Worm (Caenorhabditis elegans) whole organism, L3 larva: ENCODE results near the gene Y47D7A.6.
A peak's percentile ranks its signal among the peaks of the same experiment; 100 is the strongest.

Source experiments
- R02D3.7 ChIP-seq: fragments of 150-350 bp; optimal IDR thresholded peaks from 2 replicates; lab custom pipeline; 2014; ENCODE audit warnings: missing biosample characterization, missing genetic modification characterization
- ZK546.5 ChIP-seq: sonication (generic microtip); optimal IDR thresholded peaks from 2 replicates; lab custom pipeline; 2017; ENCODE audit warnings: missing biosample characterization, missing genetic modification characterization
- aly-2 ChIP-seq: fragments of 150-350 bp; optimal IDR thresholded peaks from 2 replicates; lab custom pipeline; 2014; ENCODE audit warnings: missing biosample characterization, missing genetic modification characterization
- ama-1 ChIP-seq: fragments of 150-350 bp; optimal IDR thresholded peaks from 2 replicates; lab custom pipeline; 2018
- ceh-16 ChIP-seq: sonication (generic microtip); optimal IDR thresholded peaks from 2 replicates; lab custom pipeline; 2017; ENCODE audit warnings: missing biosample characterization, missing genetic modification characterization
- ceh-28 ChIP-seq: fragments of 150-350 bp; optimal IDR thresholded peaks from 2 replicates; lab custom pipeline; 2014; ENCODE audit warnings: missing biosample characterization, missing genetic modification reagents, missing genetic modification characterization
- ceh-82 ChIP-seq: fragments of 150-350 bp; optimal IDR thresholded peaks from 2 replicates; lab custom pipeline; 2014; ENCODE audit warnings: missing biosample characterization, missing genetic modification characterization
- ceh-9 ChIP-seq: sonication (generic microtip); optimal IDR thresholded peaks from 2 replicates; lab custom pipeline; 2018; ENCODE audit warnings: missing biosample characterization, missing genetic modification characterization
- egl-27 ChIP-seq: sonication (generic microtip); optimal IDR thresholded peaks from 4 replicates; lab custom pipeline; 2017; ENCODE audit warnings: missing biosample characterization, missing genetic modification reagents, missing genetic modification characterization
- egl-5 ChIP-seq: fragments of 150-350 bp; optimal IDR thresholded peaks from 2 replicates; lab custom pipeline; 2017; ENCODE audit warnings: missing biosample characterization, missing genetic modification reagents, missing genetic modification characterization, inconsistent platforms
- elt-1 ChIP-seq: fragments of 150-350 bp; optimal IDR thresholded peaks from 2 replicates; lab custom pipeline; 2014; ENCODE audit warnings: missing biosample characterization, missing genetic modification characterization
- elt-2 ChIP-seq: sonication (generic microtip); optimal IDR thresholded peaks from 2 replicates; lab custom pipeline; 2016; ENCODE audit warnings: missing genetic modification reagents, mild to moderate bottlenecking, missing genetic modification characterization, missing compliant biosample characterization
- elt-3 ChIP-seq, 3 experiments: fragments of 150-350 bp in 1 of 3; sonication (generic microtip) in 2 of 3; optimal IDR thresholded peaks; 2 replicates in 2 of 3; 4 replicates in 1 of 3; lab custom pipeline; 2014 to 2017; ENCODE audit warnings: missing biosample characterization in 3 of 3, missing genetic modification characterization in 3 of 3
- eor-1 ChIP-seq, 2 experiments: fragments of 150-350 bp; optimal IDR thresholded peaks; 2 replicates each; lab custom pipeline; 2014 to 2018; ENCODE audit warnings: missing biosample characterization in 2 of 2, missing genetic modification characterization in 2 of 2
- fkh-10 ChIP-seq: sonication (generic microtip); optimal IDR thresholded peaks from 2 replicates; lab custom pipeline; 2017; ENCODE audit warnings: missing biosample characterization, missing genetic modification reagents, missing genetic modification characterization
- fkh-2 ChIP-seq: fragments of 150-350 bp; optimal IDR thresholded peaks from 2 replicates; lab custom pipeline; 2014; ENCODE audit warnings: missing biosample characterization, missing genetic modification reagents, missing genetic modification characterization
- fos-1 ChIP-seq: fragments of 150-350 bp; optimal IDR thresholded peaks from 2 replicates; lab custom pipeline; 2014; ENCODE audit warnings: missing biosample characterization, missing genetic modification characterization
- hmg-11 ChIP-seq: sonication (generic microtip); optimal IDR thresholded peaks from 2 replicates; lab custom pipeline; 2016; ENCODE audit warnings: missing genetic modification characterization, missing compliant biosample characterization
- jun-1 ChIP-seq: fragments of 150-350 bp; optimal IDR thresholded peaks from 2 replicates; lab custom pipeline; 2014; ENCODE audit warnings: missing biosample characterization, missing genetic modification reagents, missing genetic modification characterization
- lin-15B ChIP-seq: fragments of 150-350 bp; optimal IDR thresholded peaks from 2 replicates; lab custom pipeline; 2014; ENCODE audit warnings: missing biosample characterization, missing genetic modification characterization
- lin-39 ChIP-seq: fragments of 150-350 bp; optimal IDR thresholded peaks from 2 replicates; lab custom pipeline; 2018; ENCODE audit warnings: missing biosample characterization, missing genetic modification reagents, missing genetic modification characterization
- mml-1 ChIP-seq: fragments of 150-350 bp; sonication (generic microtip); optimal IDR thresholded peaks from 3 replicates; lab custom pipeline; 2014; ENCODE audit warnings: missing biosample characterization, missing genetic modification characterization
- nfya-1 ChIP-seq: sonication (generic microtip); optimal IDR thresholded peaks from 2 replicates; lab custom pipeline; 2017; ENCODE audit warnings: missing genetic modification characterization, mild to moderate bottlenecking, missing compliant biosample characterization, antibody characterized with exemption, moderate library complexity; ENCODE audit not compliant: insufficient read depth
- nhr-11 ChIP-seq: fragments of 150-350 bp; optimal IDR thresholded peaks from 2 replicates; lab custom pipeline; 2014; ENCODE audit warnings: missing biosample characterization, missing genetic modification characterization
- nhr-12 ChIP-seq: fragments of 150-350 bp; optimal IDR thresholded peaks from 2 replicates; lab custom pipeline; 2014; ENCODE audit warnings: missing biosample characterization, missing genetic modification characterization
- nhr-23 ChIP-seq: fragments of 150-350 bp; optimal IDR thresholded peaks from 2 replicates; lab custom pipeline; 2014; ENCODE audit warnings: missing biosample characterization, missing genetic modification reagents, missing genetic modification characterization
- nhr-237 ChIP-seq: fragments of 150-350 bp; optimal IDR thresholded peaks from 2 replicates; lab custom pipeline; 2014; ENCODE audit warnings: missing biosample characterization, missing genetic modification characterization
- nhr-25 ChIP-seq: sonication (generic microtip); optimal IDR thresholded peaks from 2 replicates; lab custom pipeline; 2017; ENCODE audit warnings: missing biosample characterization, missing genetic modification characterization
- nhr-28 ChIP-seq: fragments of 150-350 bp; optimal IDR thresholded peaks from 2 replicates; lab custom pipeline; 2014; ENCODE audit warnings: missing biosample characterization, missing genetic modification characterization
- nhr-43 ChIP-seq: sonication (generic microtip); optimal IDR thresholded peaks from 2 replicates; lab custom pipeline; 2016; ENCODE audit warnings: mild to moderate bottlenecking, missing genetic modification characterization, missing compliant biosample characterization; ENCODE audit not compliant: poor library complexity, severe bottlenecking
- nhr-67 ChIP-seq: fragments of 150-350 bp; optimal IDR thresholded peaks from 2 replicates; lab custom pipeline; 2014; ENCODE audit warnings: missing biosample characterization, missing genetic modification characterization
- nhr-76 ChIP-seq: fragments of 150-350 bp; sonication (generic microtip); optimal IDR thresholded peaks from 5 replicates; lab custom pipeline; 2014; ENCODE audit warnings: missing biosample characterization, missing genetic modification characterization
- nhr-77 ChIP-seq: fragments of 150-350 bp; optimal IDR thresholded peaks from 2 replicates; lab custom pipeline; 2014; ENCODE audit warnings: missing biosample characterization, missing genetic modification characterization
- pha-4 ChIP-seq: fragments of 150-350 bp; optimal IDR thresholded peaks from 2 replicates; lab custom pipeline; 2014; ENCODE audit warnings: missing biosample characterization, missing genetic modification reagents, missing genetic modification characterization
- pqm-1 ChIP-seq: fragments of 150-350 bp; optimal IDR thresholded peaks from 2 replicates; lab custom pipeline; 2017; ENCODE audit warnings: missing biosample characterization, missing genetic modification characterization, inconsistent platforms
- sea-2 ChIP-seq: fragments of 150-350 bp; sonication (generic microtip); optimal IDR thresholded peaks from 4 replicates; lab custom pipeline; 2014; ENCODE audit warnings: missing biosample characterization, missing genetic modification reagents, missing genetic modification characterization
- skn-1 ChIP-seq: fragments of 150-350 bp; optimal IDR thresholded peaks from 2 replicates; lab custom pipeline; 2014; ENCODE audit warnings: missing biosample characterization, missing genetic modification characterization
- snpc-4 ChIP-seq: fragments of 150-350 bp; optimal IDR thresholded peaks from 2 replicates; lab custom pipeline; 2014; ENCODE audit warnings: missing biosample characterization, missing genetic modification characterization
- tbx-2 ChIP-seq: sonication (generic microtip); optimal IDR thresholded peaks from 2 replicates; lab custom pipeline; 2016; ENCODE audit warnings: mild to moderate bottlenecking, missing genetic modification characterization, missing compliant biosample characterization
- unc-39 ChIP-seq: sonication (generic microtip); optimal IDR thresholded peaks from 4 replicates; lab custom pipeline; 2017; ENCODE audit warnings: missing biosample characterization, missing genetic modification characterization
- unc-62 ChIP-seq: fragments of 150-350 bp; sonication (generic microtip); optimal IDR thresholded peaks from 4 replicates; lab custom pipeline; 2014; ENCODE audit warnings: missing biosample characterization, missing genetic modification reagents, missing genetic modification characterization
- zag-1 ChIP-seq: fragments of 150-350 bp; optimal IDR thresholded peaks from 2 replicates; lab custom pipeline; 2014; ENCODE audit warnings: missing biosample characterization, missing genetic modification characterization
- ztf-11 ChIP-seq: fragments of 150-350 bp; optimal IDR thresholded peaks from 2 replicates; lab custom pipeline; 2014; ENCODE audit warnings: missing biosample characterization, missing genetic modification characterization
- ztf-4 ChIP-seq: fragments of 150-350 bp; optimal IDR thresholded peaks from 2 replicates; lab custom pipeline; 2014; ENCODE audit warnings: missing biosample characterization, missing genetic modification characterization

Y47D7A.6 gene

DNA sequence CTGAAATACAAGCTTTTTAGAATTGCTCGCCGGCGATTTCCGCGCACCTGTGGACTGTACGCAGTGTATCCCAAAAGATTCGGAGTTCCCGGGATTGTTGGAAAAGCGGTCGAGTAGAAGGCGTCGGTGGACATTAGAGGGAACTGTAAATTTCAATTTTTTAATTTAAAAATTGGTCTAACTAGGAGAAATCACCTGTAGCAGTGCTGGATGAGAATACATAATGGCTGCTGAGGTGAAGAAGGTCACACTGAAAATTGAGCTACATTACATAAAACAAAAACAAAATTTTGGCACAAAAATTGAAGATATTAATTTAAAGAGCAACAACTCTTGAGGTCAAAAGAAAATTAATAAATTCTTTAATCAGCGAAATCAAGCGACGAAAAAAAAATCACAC is 43.4 kb downstream of the Y47D7A.6 start, which contains the start of gene neg-1:
neg-1 (minus strand) TSS at position 250 of the 400 bp plus-strand sequence.
- TF ChIP-seq nhr-67 (tag; lab: Kevin White, UChicago) (no peak), mml-1 (tag; lab: Kevin White, UChicago) (no peak), egl-27 (no peak), fkh-2 (tag; lab: Kevin White, UChicago) (no peak), nfya-1 (tag; lab: Kevin White, UChicago) (no peak), skn-1 (tag; lab: Kevin White, UChicago) (no peak), pqm-1 (tag; lab: Kevin White, UChicago) (no peak), nhr-237 (tag; lab: Kevin White, UChicago) (no peak), ama-1 (no peak), ceh-9 (no peak), elt-3 (tag; optimal IDR thresholded peaks at IDR 0.05; lab: Kevin White, UChicago) (no peak)
- TF ChIP-seq, all 47 proteins: peak for 0

DNA sequence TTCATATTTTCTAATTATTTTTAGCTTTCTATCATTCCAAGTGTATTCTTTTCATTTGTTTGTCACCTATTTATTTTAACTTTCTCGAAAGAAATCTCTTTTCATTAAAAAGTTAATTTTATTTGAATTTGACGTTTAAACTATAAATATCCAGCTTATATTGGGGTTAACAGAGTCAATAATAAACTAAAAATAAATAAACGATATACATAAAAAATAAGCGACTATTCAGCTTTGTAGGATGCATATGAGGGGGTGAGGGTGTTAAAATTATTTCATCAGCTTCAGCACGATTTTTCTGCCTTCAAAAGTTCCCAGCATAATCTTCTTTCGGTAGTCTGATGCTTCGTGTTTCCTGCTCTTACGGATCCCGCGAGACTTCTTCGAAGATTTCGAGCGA is 44.4 kb downstream of the Y47D7A.6 start:
- no peak for TF ChIP-seq zag-1 (tag; lab: Kevin White, UChicago)
- no peak for TF ChIP-seq unc-62 (GFP tag; lab: Kevin White, UChicago)
- TF ChIP-seq nhr-77 (tag; lab: Kevin White, UChicago), result no peak
- no peak for TF ChIP-seq nhr-12
- TF ChIP-seq tbx-2 (tag; lab: Kevin White, UChicago), result no peak
- no peak for TF ChIP-seq R02D3.7 (tag; lab: Kevin White, UChicago)
- TF ChIP-seq jun-1 (tag; lab: Kevin White, UChicago), result no peak
- TF ChIP-seq ceh-9, result no peak
- no peak for TF ChIP-seq nhr-23 (tag; lab: Kevin White, UChicago)
- no peak for TF ChIP-seq unc-39
- TF ChIP-seq egl-5, result no peak
- no peak for TF ChIP-seq nfya-1 (tag; lab: Kevin White, UChicago)

DNA sequence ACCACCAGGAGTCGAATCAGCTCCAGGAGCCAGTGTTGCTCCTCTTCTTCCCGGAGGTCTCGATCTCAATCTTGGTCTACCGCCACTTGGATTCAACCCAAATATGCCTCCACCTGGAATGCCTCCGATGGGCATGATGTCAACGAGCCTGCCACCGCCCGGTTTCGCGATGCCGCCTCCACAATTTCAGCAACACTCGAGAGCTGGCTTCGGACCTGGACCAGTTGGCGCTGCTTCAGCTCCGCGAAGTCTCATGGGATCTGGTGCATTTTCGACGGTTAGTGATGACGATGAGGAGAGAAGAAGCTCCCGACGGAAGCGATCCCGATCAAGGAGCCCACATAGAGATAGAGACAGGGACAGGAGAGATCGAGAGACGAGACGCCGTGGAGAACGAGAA is 45.0 kb downstream of the Y47D7A.6 start:
- TF ChIP-seq hmg-11 (tag; lab: Kevin White, UChicago) (no peak), eor-1 (tag; optimal IDR thresholded peaks at IDR 0.05; lab: Kevin White, UChicago) (no peak), nhr-23 (tag; lab: Kevin White, UChicago) (no peak), sea-2 (GFP tag; lab: Kevin White, UChicago) (no peak), nfya-1 (tag; lab: Kevin White, UChicago) (no peak), ztf-11 (no peak), ZK546.5 (tag; lab: Kevin White, UChicago) (no peak), nhr-43 (tag; lab: Kevin White, UChicago) (no peak), elt-2 (tag; lab: Kevin White, UChicago) (no peak), aly-2 (tag; lab: Kevin White, UChicago) (no peak), skn-1 (tag; lab: Kevin White, UChicago) (no peak), egl-27 (no peak), ztf-4 (tag; lab: Kevin White, UChicago) (no peak)

DNA sequence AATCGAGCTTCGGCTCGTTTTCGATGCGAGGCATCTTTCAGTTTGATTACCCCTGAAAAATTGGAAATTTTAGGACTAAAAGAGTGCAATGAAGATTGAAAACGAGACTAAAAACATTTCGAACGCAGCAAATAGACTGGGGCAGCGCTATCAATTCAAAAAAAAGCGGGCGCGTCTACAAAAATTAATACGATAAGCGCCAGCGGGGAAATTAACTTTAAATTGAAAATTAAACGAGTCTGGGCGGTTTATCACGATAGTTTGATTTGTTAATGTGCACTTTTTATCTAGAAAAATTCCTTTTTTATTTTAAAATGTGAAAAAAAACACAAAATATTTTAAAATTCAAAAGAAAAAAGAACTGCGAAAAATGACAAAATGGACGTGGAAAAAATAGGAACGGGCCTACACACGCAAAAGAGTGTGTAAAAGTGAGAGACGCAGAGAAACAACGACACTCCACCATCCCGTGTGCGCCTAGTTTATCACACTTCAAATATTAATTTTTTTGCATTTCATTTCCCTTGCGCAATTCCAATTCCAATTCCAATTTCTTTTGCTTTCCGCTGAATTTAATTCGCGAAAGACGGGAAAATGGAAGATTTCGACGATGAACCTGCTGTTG is 46.6 kb downstream of the Y47D7A.6 start, which contains the start of the genes gmpr-1 and fipp-1:
gmpr-1 (minus strand) TSS at position 75 of the 625 bp plus-strand sequence.
fipp-1 (plus strand) TSS at position 499 of the 625 bp plus-strand sequence.
- TF ChIP-seq ztf-11 (no peak), elt-2 (tag; lab: Kevin White, UChicago) (peak; percentile 74), fkh-10 (GFP tag; lab: Kevin White, UChicago) (no peak), nhr-12 (no peak), nhr-28 (tag; lab: Kevin White, UChicago) (no peak), jun-1 (tag; lab: Kevin White, UChicago) (peak; percentile 24), snpc-4 (tag; lab: Kevin White, UChicago) (no peak), unc-39 (no peak), pha-4 (tag; lab: Kevin White, UChicago) (peak; percentile 48), elt-3 (tag; optimal IDR thresholded peaks at IDR 0.05; lab: Kevin White, UChicago) (no peak), nhr-23 (tag; lab: Kevin White, UChicago) (peak; percentile 69), hmg-11 (tag; lab: Kevin White, UChicago) (peak; percentile 62), ceh-9 (no peak), unc-62 (GFP tag; lab: Kevin White, UChicago) (no peak), ceh-28 (tag; lab: Kevin White, UChicago) (no peak), nhr-43 (tag; lab: Kevin White, UChicago) (no peak), nhr-76 (tag; lab: Kevin White, UChicago) (no peak), eor-1 (tag; optimal IDR thresholded peaks at IDR 0.05; lab: Kevin White, UChicago) (no peak), R02D3.7 (tag; lab: Kevin White, UChicago) (no peak), nhr-25 (no peak), nfya-1 (tag; lab: Kevin White, UChicago) (peak; percentile 64), zag-1 (tag; lab: Kevin White, UChicago) (no peak), elt-1 (no peak), pqm-1 (tag; lab: Kevin White, UChicago) (no peak), nhr-77 (tag; lab: Kevin White, UChicago) (no peak), fos-1 (tag; lab: Kevin White, UChicago) (no peak), ceh-82 (tag; lab: Kevin White, UChicago) (no peak), nhr-11 (tag; lab: Kevin White, UChicago) (no peak), lin-15B (tag; lab: Kevin White, UChicago) (peak; percentile 61), egl-27 (no peak), ceh-16 (no peak), aly-2 (tag; lab: Kevin White, UChicago) (no peak), sea-2 (GFP tag; lab: Kevin White, UChicago) (no peak), lin-39 (peak; percentile 16)
